Worm (Caenorhabditis elegans) whole organism, mixed stage, embryonic: Measurements from ENCODE around the gene R04E5.9.

Experiments
- bed-3 ChIP-seq: fragments of 200-800 bp; sonication (Bioruptor generic); optimal IDR thresholded peaks from 3 replicates; lab custom pipeline; 2018; ENCODE audit warnings: mild to moderate bottlenecking, missing genetic modification characterization, moderate library complexity, missing compliant biosample characterization
- ceh-43 ChIP-seq: fragments of 200-800 bp; sonication (Bioruptor generic); optimal IDR thresholded peaks from 2 replicates; lab custom pipeline; 2018; ENCODE audit warnings: mild to moderate bottlenecking, missing genetic modification characterization, moderate library complexity, missing compliant biosample characterization
- ces-1 ChIP-seq: fragments of 150-350 bp; optimal IDR thresholded peaks from 2 replicates; lab custom pipeline; 2014; ENCODE audit warnings: missing biosample characterization, missing genetic modification reagents, missing genetic modification characterization
- cnd-1 ChIP-seq: fragments of 200-800 bp; sonication (Bioruptor generic); optimal IDR thresholded peaks from 2 replicates; lab custom pipeline; 2018; ENCODE audit warnings: mild to moderate bottlenecking, missing genetic modification characterization, missing compliant biosample characterization
- elt-1 ChIP-seq: sonication (generic microtip); optimal IDR thresholded peaks from 2 replicates; lab custom pipeline; 2017; ENCODE audit warnings: missing genetic modification characterization, mild to moderate bottlenecking, missing compliant biosample characterization, antibody characterized with exemption, moderate library complexity, borderline replicate concordance; ENCODE audit not compliant: insufficient read depth
- flh-1 ChIP-seq: fragments of 200-800 bp; sonication (Bioruptor generic); optimal IDR thresholded peaks from 2 replicates; lab custom pipeline; 2018; ENCODE audit warnings: mild to moderate bottlenecking, missing genetic modification characterization, moderate library complexity, missing compliant biosample characterization
- ham-2 ChIP-seq: fragments of 200-800 bp; sonication (Bioruptor generic); optimal IDR thresholded peaks from 2 replicates; lab custom pipeline; 2018; ENCODE audit warnings: mild to moderate bottlenecking, missing genetic modification characterization, missing compliant biosample characterization
- hlh-1 ChIP-seq: fragments of 150-350 bp; optimal IDR thresholded peaks from 2 replicates; lab custom pipeline; 2014; ENCODE audit warnings: missing biosample characterization, missing genetic modification reagents, missing genetic modification characterization
- lin-13 ChIP-seq: fragments of 150-350 bp; optimal IDR thresholded peaks from 2 replicates; lab custom pipeline; 2014; ENCODE audit warnings: missing biosample characterization, missing genetic modification characterization
- lin-32 ChIP-seq: fragments of 200-800 bp; sonication (Bioruptor generic); optimal IDR thresholded peaks from 2 replicates; lab custom pipeline; 2018; ENCODE audit warnings: mild to moderate bottlenecking, missing genetic modification characterization, missing compliant biosample characterization
- lsy-2 ChIP-seq: fragments of 150-350 bp; optimal IDR thresholded peaks from 2 replicates; lab custom pipeline; 2014; ENCODE audit warnings: missing biosample characterization, missing genetic modification characterization
- mab-5 ChIP-seq: fragments of 150-350 bp; optimal IDR thresholded peaks from 2 replicates; lab custom pipeline; 2014; ENCODE audit warnings: missing biosample characterization, missing genetic modification characterization
- mls-2 ChIP-seq: sonication (generic microtip); optimal IDR thresholded peaks from 2 replicates; lab custom pipeline; 2016; ENCODE audit warnings: mild to moderate bottlenecking, missing genetic modification characterization, moderate library complexity, missing compliant biosample characterization
- nhr-12 ChIP-seq: fragments of 150-350 bp; optimal IDR thresholded peaks from 2 replicates; lab custom pipeline; 2014; ENCODE audit warnings: missing biosample characterization, missing genetic modification characterization
- nhr-2 ChIP-seq: fragments of 150-350 bp; optimal IDR thresholded peaks from 2 replicates; lab custom pipeline; 2014; ENCODE audit warnings: missing biosample characterization, missing genetic modification characterization
- nhr-237 ChIP-seq: fragments of 150-350 bp; optimal IDR thresholded peaks from 2 replicates; lab custom pipeline; 2014; ENCODE audit warnings: missing biosample characterization, missing genetic modification characterization
- nhr-28 ChIP-seq: fragments of 150-350 bp; optimal IDR thresholded peaks from 2 replicates; lab custom pipeline; 2014; ENCODE audit warnings: missing biosample characterization, missing genetic modification characterization
- nhr-76 ChIP-seq: sonication (generic microtip); optimal IDR thresholded peaks from 2 replicates; lab custom pipeline; 2017; ENCODE audit warnings: missing biosample characterization, missing genetic modification characterization
- sptf-1 ChIP-seq: sonication (generic microtip); optimal IDR thresholded peaks from 2 replicates; lab custom pipeline; 2017; ENCODE audit warnings: mild to moderate bottlenecking, missing genetic modification characterization, moderate library complexity, missing compliant biosample characterization
- tbx-8 ChIP-seq: fragments of 200-800 bp; sonication (Bioruptor generic); optimal IDR thresholded peaks from 2 replicates; lab custom pipeline; 2018; ENCODE audit warnings: mild to moderate bottlenecking, missing genetic modification characterization, moderate library complexity, missing compliant biosample characterization
- unc-120 ChIP-seq: sonication (generic microtip); optimal IDR thresholded peaks from 2 replicates; lab custom pipeline; 2017; ENCODE audit warnings: missing genetic modification characterization, missing compliant biosample characterization; ENCODE audit not compliant: poor library complexity, severe bottlenecking
- unc-62 ChIP-seq: fragments of 150-350 bp; optimal IDR thresholded peaks from 2 replicates; lab custom pipeline; 2014; ENCODE audit warnings: missing biosample characterization, missing genetic modification reagents, missing genetic modification characterization
- zip-8 ChIP-seq: fragments of 150-350 bp; optimal IDR thresholded peaks from 2 replicates; lab custom pipeline; 2014; ENCODE audit warnings: missing biosample characterization, missing genetic modification characterization
- ztf-11 ChIP-seq: fragments of 150-350 bp; optimal IDR thresholded peaks from 2 replicates; lab custom pipeline; 2014; ENCODE audit warnings: missing biosample characterization, missing genetic modification characterization

R04E5.9 gene

ce11 chrX:8789014-8789506, 21.9 kb downstream of the R04E5.9 start, which contains the start of gene unc-27:
Gene unc-27 (plus strand): TSS chrX:8789456.
- TF ChIP-seq unc-62 (GFP tag; lab: Kevin White, UChicago): peak; percentile 80
- TF ChIP-seq lsy-2 (tag; lab: Kevin White, UChicago): no peak
- no peak for TF ChIP-seq cnd-1 (tag; lab: Kevin White, UChicago)
- TF ChIP-seq unc-120 (tag; lab: Kevin White, UChicago): peak; percentile 97
- TF ChIP-seq bed-3 (GFP tag; lab: Kevin White, UChicago): no peak
- no peak for TF ChIP-seq mls-2
- no peak for TF ChIP-seq nhr-28 (tag; lab: Kevin White, UChicago)
- TF ChIP-seq elt-1 (tag; lab: Kevin White, UChicago): no peak
- no peak for TF ChIP-seq ham-2 (GFP tag; lab: Kevin White, UChicago)
- TF ChIP-seq hlh-1 (tag; lab: Kevin White, UChicago): peak; percentile 100

DNA sequence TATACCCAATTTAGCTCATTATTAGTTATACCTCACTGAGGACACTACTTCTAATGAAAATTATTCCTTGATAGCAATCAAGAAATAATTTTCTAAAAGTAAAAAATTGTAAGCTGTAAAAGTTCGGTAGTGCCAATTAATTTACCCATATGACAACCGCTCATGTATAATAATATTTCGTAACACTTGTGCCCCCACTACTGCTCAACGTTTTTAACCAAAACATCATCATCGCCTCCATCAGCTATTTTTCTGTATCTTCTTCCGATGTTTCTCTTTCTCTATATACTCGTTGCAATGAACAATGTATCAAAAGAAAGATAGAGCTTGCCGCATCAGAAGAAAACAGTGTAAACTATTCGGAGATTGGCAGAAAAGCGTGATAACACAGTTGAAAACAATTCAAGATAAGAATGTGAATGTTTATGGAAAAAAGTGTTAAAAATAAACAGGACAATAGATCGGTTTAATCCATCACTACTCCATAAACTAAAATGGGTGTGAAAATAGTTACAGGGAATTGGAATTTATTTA, 23.2 kb downstream of the R04E5.9 start:
- peak; percentile 27 for TF ChIP-seq unc-120 (tag; lab: Kevin White, UChicago)
- peak; percentile 35 for TF ChIP-seq hlh-1 (tag; lab: Kevin White, UChicago)
- no peak for TF ChIP-seq tbx-8 (GFP tag; lab: Kevin White, UChicago)

DNA sequence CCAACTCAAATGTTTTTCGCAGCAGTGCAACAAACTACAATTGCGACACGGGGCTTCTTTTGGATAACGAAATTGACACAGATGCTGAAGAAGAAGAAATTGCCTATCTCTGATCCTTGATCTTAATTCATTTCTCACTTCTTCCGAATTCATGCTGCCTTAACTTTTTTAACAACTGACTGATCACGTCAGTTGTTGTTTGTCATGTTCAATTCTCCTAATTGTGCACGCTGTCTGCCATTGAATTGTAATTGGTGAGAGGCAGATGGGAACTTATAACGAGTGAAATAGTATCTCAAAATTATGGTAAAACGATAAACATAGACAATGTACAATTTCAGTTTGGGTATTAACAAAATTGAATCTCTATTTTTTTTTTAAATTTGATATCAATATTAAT, 24.3 kb downstream of the R04E5.9 start:
- TF ChIP-seq unc-62 (GFP tag; lab: Kevin White, UChicago) (no peak), hlh-1 (tag; lab: Kevin White, UChicago) (peak; percentile 93)
- TF ChIP-seq, all 35 proteins: peak for 1

ce11 chrX:8784234-8784633, 26.7 kb downstream of the R04E5.9 start, which contains the start of gene ZK721.3:
Gene ZK721.3 (plus strand): TSS chrX:8784534.
- no peak for TF ChIP-seq elt-1 (tag; lab: Kevin White, UChicago)
- TF ChIP-seq lin-13 (tag; lab: Kevin White, UChicago): no peak
- TF ChIP-seq nhr-76 (tag; lab: Kevin White, UChicago): no peak
- no peak for TF ChIP-seq nhr-2 (tag; lab: Kevin White, UChicago)
- TF ChIP-seq nhr-12: no peak
- no peak for TF ChIP-seq unc-120 (tag; lab: Kevin White, UChicago)
- TF ChIP-seq nhr-237 (tag; lab: Kevin White, UChicago): no peak
- no peak for TF ChIP-seq ceh-43 (GFP tag; lab: Kevin White, UChicago)
- TF ChIP-seq flh-1 (GFP tag; lab: Kevin White, UChicago): no peak
- no peak for TF ChIP-seq mls-2
- no peak for TF ChIP-seq mab-5 (tag; lab: Kevin White, UChicago)
- TF ChIP-seq bed-3 (GFP tag; lab: Kevin White, UChicago): no peak
- TF ChIP-seq hlh-1 (tag; lab: Kevin White, UChicago): no peak

DNA sequence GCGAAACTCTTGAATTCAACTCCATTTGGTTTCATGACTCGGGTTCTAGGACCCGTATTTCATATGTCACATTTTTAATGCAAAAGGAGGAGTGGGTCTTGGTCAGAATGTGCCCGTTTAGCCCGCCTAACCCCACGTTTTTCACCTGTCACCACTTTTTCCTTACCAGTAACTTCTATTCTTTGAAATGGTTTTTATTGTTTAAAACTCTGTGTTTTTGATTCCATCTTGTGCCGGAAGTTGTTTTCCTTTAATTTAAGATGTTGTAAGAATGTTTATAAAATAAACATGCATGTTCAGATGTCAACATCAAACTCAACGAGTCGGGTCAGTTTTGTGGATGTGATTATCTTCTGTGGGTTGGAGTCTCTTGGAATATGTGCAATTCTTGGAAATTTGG, 32.4 kb downstream of the R04E5.9 start, which contains the start of gene ZK721.4:
ZK721.4 (plus strand) TSS at position 301 of the 400 bp plus-strand sequence.
- TF ChIP-seq flh-1 (GFP tag; lab: Kevin White, UChicago) (no peak), mls-2 (no peak), nhr-2 (tag; lab: Kevin White, UChicago) (no peak), hlh-1 (tag; lab: Kevin White, UChicago) (no peak), lin-32 (GFP tag; lab: Kevin White, UChicago) (no peak), bed-3 (GFP tag; lab: Kevin White, UChicago) (no peak), cnd-1 (tag; lab: Kevin White, UChicago) (no peak), ztf-11 (tag; lab: Kevin White, UChicago) (no peak), nhr-28 (tag; lab: Kevin White, UChicago) (no peak), sptf-1 (no peak), zip-8 (no peak), ham-2 (GFP tag; lab: Kevin White, UChicago) (no peak), nhr-237 (tag; lab: Kevin White, UChicago) (no peak)

- TF ChIP-seq nhr-28 (tag; lab: Kevin White, UChicago) (no peak), ces-1 (GFP tag; lab: Kevin White, UChicago) (peak; percentile 88)
Measured at ce11 chrX:8770316-8770715, 40.6 kb downstream of the R04E5.9 start.

DNA sequence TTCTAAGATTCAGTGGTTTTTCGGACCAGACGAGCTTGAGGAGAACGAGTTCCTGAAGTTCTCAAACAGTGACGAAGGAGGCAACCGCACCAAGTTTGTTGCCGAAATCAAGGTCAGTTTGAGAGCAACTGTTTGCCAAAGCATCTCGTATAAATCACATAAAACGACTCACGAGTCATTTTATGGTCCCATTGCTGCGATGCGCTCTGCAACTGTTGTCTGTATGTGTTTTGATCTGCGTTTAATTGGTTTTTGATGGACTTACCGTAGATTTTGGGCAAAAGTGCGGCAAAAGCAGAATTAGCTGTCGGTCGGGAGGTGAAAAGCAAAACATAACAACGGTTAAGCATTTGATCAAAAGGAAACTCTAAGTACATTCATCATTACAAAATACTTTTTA, 46.9 kb downstream of the R04E5.9 start:
- TF ChIP-seq unc-62 (GFP tag; lab: Kevin White, UChicago) (peak; percentile 13), hlh-1 (tag; lab: Kevin White, UChicago) (peak; percentile 81), lin-32 (GFP tag; lab: Kevin White, UChicago) (no peak)
